Worm (Caenorhabditis elegans): ENCODE results near the gene nhl-2.

The nhl-2 gene

ce11 chrIII:4859039-4859438, 39.8 kb downstream of the nhl-2 start, which contains the start of gene C35D10.6:
C35D10.6 (plus strand) TSS chrIII:4859339.
- TF ChIP-seq W03F9.2 (tag; optimal IDR thresholded peaks at IDR 0.05) = no peak
- no peak for TF ChIP-seq dao-5 (tag; optimal IDR thresholded peaks at IDR 0.05)
- no peak for TF ChIP-seq him-1 (tag; optimal IDR thresholded peaks at IDR 0.05)

- TF ChIP-seq W03F9.2 (tag; optimal IDR thresholded peaks at IDR 0.05) (no peak), dao-5 (tag; optimal IDR thresholded peaks at IDR 0.05) (no peak)
Measured at ce11 chrIII:4856992-4857391, 41.9 kb downstream of the nhl-2 start.

- no peak for TF ChIP-seq dao-5 (tag; optimal IDR thresholded peaks at IDR 0.05)
- TF ChIP-seq him-1 (tag; optimal IDR thresholded peaks at IDR 0.05) = no peak
- TF ChIP-seq W03F9.2 (tag; optimal IDR thresholded peaks at IDR 0.05) = no peak
Measured at ce11 chrIII:4856109-4856508, 42.8 kb downstream of the nhl-2 start, which contains the start of gene C35D10.7. C35D10.7 (plus strand) TSS chrIII:4856193.

- TF ChIP-seq dao-5 (tag; optimal IDR thresholded peaks at IDR 0.05) (no peak), W03F9.2 (tag; optimal IDR thresholded peaks at IDR 0.05) (no peak), him-1 (tag; optimal IDR thresholded peaks at IDR 0.05) (no peak)
Measured at ce11 chrIII:4854918-4855317, 44.0 kb downstream of the nhl-2 start, which contains the start of gene C35D10.8. C35D10.8 (plus strand) TSS chrIII:4855218.

- no peak for TF ChIP-seq him-1 (tag; optimal IDR thresholded peaks at IDR 0.05)
Measured at ce11 chrIII:4852025-4852424, 46.9 kb downstream of the nhl-2 start, which contains the start of gene ced-4. ced-4 (plus strand) TSS chrIII:4852325.

- TF ChIP-seq dao-5 (tag; optimal IDR thresholded peaks at IDR 0.05) (no peak), W03F9.2 (tag; optimal IDR thresholded peaks at IDR 0.05) (peak; percentile 73), him-1 (tag; optimal IDR thresholded peaks at IDR 0.05) (no peak)
Measured at ce11 chrIII:4850139-4850538, 48.7 kb downstream of the nhl-2 start, which contains the start of gene F26A1.1. F26A1.1 (plus strand) TSS chrIII:4850507.

ce11 chrIII:4849739-4850138, 49.1 kb downstream of the nhl-2 start, which contains the start of gene nonu-1:
nonu-1 (minus strand) TSS chrIII:4849907.
- TF ChIP-seq W03F9.2 (tag; optimal IDR thresholded peaks at IDR 0.05) (no peak), him-1 (tag; optimal IDR thresholded peaks at IDR 0.05) (no peak), dao-5 (tag; optimal IDR thresholded peaks at IDR 0.05) (no peak)

ce11 chrIII:4844327-4844726, 54.6 kb downstream of the nhl-2 start, which contains the start of the genes clec-157 and fkh-5:
clec-157 (minus strand) TSS chrIII:4844427.
fkh-5 (plus strand) TSS chrIII:4844662.
- TF ChIP-seq dao-5 (tag; optimal IDR thresholded peaks at IDR 0.05) (no peak), him-1 (tag; optimal IDR thresholded peaks at IDR 0.05) (no peak)

All from whole organism, L4/young adult.